Worm (Caenorhabditis elegans) whole organism, L4 larva: ENCODE results near the gene F35C8.5.

ENCODE experiments used
- aly-2 ChIP-seq: sonication (generic microtip); optimal IDR thresholded peaks from 2 replicates; lab custom pipeline; 2018; ENCODE audit warnings: missing biosample characterization, missing genetic modification characterization
- ceh-28 ChIP-seq: fragments of 150-350 bp; optimal IDR thresholded peaks from 2 replicates; lab custom pipeline; 2014; ENCODE audit warnings: missing biosample characterization, missing genetic modification reagents, missing genetic modification characterization
- ceh-44 ChIP-seq: fragments of 200-800 bp; sonication (Bioruptor generic); IDR thresholded peaks from 2 replicates; pipeline ENCODE4 v1.3.6; 2022; ENCODE audit warnings: missing genetic modification reagents, missing genetic modification characterization, missing compliant biosample characterization
- jun-1 ChIP-seq: fragments of 150-350 bp; optimal IDR thresholded peaks from 2 replicates; lab custom pipeline; 2014; ENCODE audit warnings: missing biosample characterization, missing genetic modification reagents, missing genetic modification characterization
- mep-1 ChIP-seq: fragments of 150-350 bp; sonication (generic microtip); optimal IDR thresholded peaks from 3 replicates; lab custom pipeline; 2014; ENCODE audit warnings: missing biosample characterization, missing genetic modification characterization
- nhr-237 ChIP-seq: sonication (generic microtip); optimal IDR thresholded peaks from 2 replicates; lab custom pipeline; 2017; ENCODE audit warnings: missing biosample characterization, missing genetic modification characterization
- unc-62 ChIP-seq, 3 experiments: fragments of 150-350 bp in 1 of 3; sonication (generic microtip); optimal IDR thresholded peaks in 2 of 3; peaks in 1 of 3; 1 replicate in 1 of 3; 2 replicates in 2 of 3; lab custom pipeline; 2014 to 2017; ENCODE audit warnings: missing biosample characterization in 3 of 3, missing genetic modification characterization in 3 of 3, missing genetic modification reagents in 3 of 3, missing genotype in 1 of 3
- ztf-11 ChIP-seq: fragments of 150-350 bp; optimal IDR thresholded peaks from 2 replicates; lab custom pipeline; 2014; ENCODE audit warnings: missing biosample characterization, missing genetic modification characterization

- TF ChIP-seq ztf-11 (tag; lab: Kevin White, UChicago), result no peak
- no peak for TF ChIP-seq jun-1 (tag; lab: Kevin White, UChicago)
- no peak for TF ChIP-seq unc-62 (GFP tag; optimal IDR thresholded peaks at IDR 0.05 in 1 of 2; lab: Kevin White, UChicago)
- no peak for TF ChIP-seq unc-62 (tag; optimal IDR thresholded peaks at IDR 0.05; lab: Kevin White, UChicago)
- no peak for TF ChIP-seq ceh-44 (GFP tag; lab: Robert Waterston, UW)
- no peak for TF ChIP-seq nhr-237
- no peak for TF ChIP-seq aly-2 (tag; lab: Kevin White, UChicago)
- no peak for TF ChIP-seq ceh-28 (tag; lab: Kevin White, UChicago)
- no peak for TF ChIP-seq mep-1 (tag; lab: Kevin White, UChicago)
Measured at ce11 chrX:5374742-5375141, 9.1 kb downstream of the F35C8.5 start, which contains the start of gene sek-4.
